Worm (Caenorhabditis elegans): Measurements from ENCODE around the gene hlb-1.

The hlb-1 gene

DNA sequence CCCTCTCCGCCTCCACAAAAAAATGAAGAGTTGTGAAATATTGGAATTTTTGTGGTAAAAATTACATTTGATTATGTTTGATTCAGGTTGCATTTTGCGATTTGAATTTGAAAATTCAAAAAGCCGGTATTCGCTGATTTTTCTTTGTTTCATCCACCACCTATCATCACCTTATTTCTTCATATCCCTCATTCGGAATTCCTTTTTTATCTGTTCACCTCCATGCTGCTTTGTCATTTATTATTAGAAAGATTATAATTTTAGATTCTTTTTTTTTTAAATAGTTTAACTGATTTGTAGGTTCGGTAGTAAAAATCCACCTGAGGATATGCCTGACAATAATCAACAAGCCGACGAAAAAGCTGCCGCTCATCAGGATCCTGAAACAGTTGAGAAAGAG, 29.9 kb downstream of the hlb-1 start, which contains the start of gene mct-3:
Gene mct-3, plus strand, starts transcription at position 301 of the 400 bp plus-strand sequence.
- TF ChIP-seq ceh-22 (tag; optimal IDR thresholded peaks at IDR 0.05), result no peak
- no peak for TF ChIP-seq zip-5 (tag; optimal IDR thresholded peaks at IDR 0.05)
- no peak for TF ChIP-seq ahr-1 (tag; optimal IDR thresholded peaks at IDR 0.05)
- TF ChIP-seq rnt-1 (tag; optimal IDR thresholded peaks at IDR 0.05), result no peak
- no peak for TF ChIP-seq unc-55 (GFP tag; optimal IDR thresholded peaks at IDR 0.05)
- TF ChIP-seq ceh-6 (GFP tag; optimal IDR thresholded peaks at IDR 0.05), result no peak

DNA sequence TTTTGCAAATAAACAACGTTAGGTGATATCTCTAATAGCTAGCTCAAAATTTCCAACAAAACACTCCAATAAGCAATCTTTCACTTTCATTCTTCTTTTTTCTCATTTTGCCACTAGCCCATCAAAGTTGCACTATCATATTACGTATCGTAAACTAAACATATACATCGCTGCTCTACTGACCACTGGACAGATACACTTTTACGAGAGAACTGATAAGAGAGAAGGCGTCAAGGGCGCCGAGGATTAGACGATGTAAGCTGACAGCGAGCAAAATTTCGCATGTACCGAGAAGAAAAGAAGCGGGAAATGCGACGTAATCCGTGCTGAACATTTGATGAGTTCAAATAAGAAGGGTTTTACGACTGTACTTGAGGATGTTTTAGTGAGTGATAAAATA, 30.9 kb downstream of the hlb-1 start:
- TF ChIP-seq ceh-48 (tag; optimal IDR thresholded peaks at IDR 0.05) (no peak), T23F11.4 (GFP tag; optimal IDR thresholded peaks at IDR 0.05) (no peak), fkh-6 (tag; optimal IDR thresholded peaks at IDR 0.05) (no peak), elt-2 (tag; optimal IDR thresholded peaks at IDR 0.05) (peak; percentile 10), ref-2 (tag; optimal IDR thresholded peaks at IDR 0.05) (no peak)

DNA sequence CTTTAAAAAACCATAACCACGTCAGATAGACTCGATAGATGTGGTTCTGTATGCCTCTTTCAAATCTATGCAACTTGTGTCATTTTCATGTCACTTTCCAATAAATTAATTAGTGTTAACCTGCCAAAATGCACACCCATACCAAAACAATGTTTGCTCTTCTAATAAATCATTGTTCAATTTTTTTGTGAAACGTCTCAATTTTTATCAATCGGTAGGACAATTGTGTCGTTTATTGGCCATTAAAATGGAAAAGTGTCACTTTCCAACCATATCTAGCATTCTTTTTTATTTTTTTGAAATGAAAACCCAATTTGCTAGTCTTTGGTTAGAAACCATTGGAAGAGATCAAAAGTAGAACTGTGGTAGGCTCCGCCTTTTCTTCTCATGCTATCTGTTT, 32.2 kb downstream of the hlb-1 start:
- TF ChIP-seq elt-2 (tag; optimal IDR thresholded peaks at IDR 0.05), result no peak
- no peak for TF ChIP-seq ceh-14 (tag; optimal IDR thresholded peaks at IDR 0.05)
- TF ChIP-seq dve-1 (tag; optimal IDR thresholded peaks at IDR 0.05), result no peak
- no peak for TF ChIP-seq gmeb-2 (tag; optimal IDR thresholded peaks at IDR 0.05)
- no peak for TF ChIP-seq pax-1 (tag; optimal IDR thresholded peaks at IDR 0.05)
- no peak for TF ChIP-seq C08G9.2 (tag; optimal IDR thresholded peaks at IDR 0.05)
- no peak for TF ChIP-seq unc-42 (tag; optimal IDR thresholded peaks at IDR 0.05)
- TF ChIP-seq sox-4 (tag; optimal IDR thresholded peaks at IDR 0.05), result no peak
- TF ChIP-seq rnt-1 (tag; optimal IDR thresholded peaks at IDR 0.05), result no peak
- TF ChIP-seq nfya-1 (tag; optimal IDR thresholded peaks at IDR 0.05), result no peak
- TF ChIP-seq ttx-3 (tag; optimal IDR thresholded peaks at IDR 0.05), result no peak
- no peak for TF ChIP-seq odd-2 (tag; optimal IDR thresholded peaks at IDR 0.05)
- no peak for TF ChIP-seq madf-2 (tag; optimal IDR thresholded peaks at IDR 0.05)
- TF ChIP-seq nhr-11 (tag; optimal IDR thresholded peaks at IDR 0.05), result no peak

DNA sequence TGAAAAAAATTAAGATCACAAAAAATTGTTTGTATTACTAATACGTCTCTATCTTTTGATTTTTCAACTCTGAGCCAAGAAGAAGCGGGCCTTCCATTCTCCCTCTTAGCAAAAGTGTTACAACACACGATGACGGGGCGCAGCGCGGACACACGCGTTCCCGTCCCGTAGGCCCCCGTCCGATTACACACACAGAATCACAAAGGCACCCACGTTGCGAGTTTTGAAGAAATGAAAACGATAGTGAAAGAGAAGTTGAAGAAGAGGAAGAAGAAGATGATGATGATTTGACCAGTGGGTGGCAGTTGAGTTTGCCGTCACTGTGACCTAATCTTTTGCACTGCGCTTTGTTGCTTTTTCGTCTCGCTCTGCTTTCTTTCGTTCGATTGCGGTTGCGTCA, 36.5 kb downstream of the hlb-1 start:
- TF ChIP-seq odd-2 (tag; optimal IDR thresholded peaks at IDR 0.05) (no peak), elt-2 (tag; optimal IDR thresholded peaks at IDR 0.05) (no peak), dve-1 (tag; optimal IDR thresholded peaks at IDR 0.05) (no peak), ceh-30 (tag; optimal IDR thresholded peaks at IDR 0.05) (no peak), pax-1 (tag; optimal IDR thresholded peaks at IDR 0.05) (no peak), unc-3 (GFP tag; conservative IDR thresholded peaks at IDR 0.05) (no peak), unc-3 (tag; optimal IDR thresholded peaks at IDR 0.05) (no peak), pag-3 (tag; optimal IDR thresholded peaks at IDR 0.05; ENCODE audit: borderline replicate concordance) (no peak), K02D7.2 (tag; optimal IDR thresholded peaks at IDR 0.05) (no peak), pqm-1 (tag; optimal IDR thresholded peaks at IDR 0.05) (no peak), elt-4 (tag; optimal IDR thresholded peaks at IDR 0.05) (no peak), hlh-6 (tag; optimal IDR thresholded peaks at IDR 0.05) (no peak), ceh-18 (tag; optimal IDR thresholded peaks at IDR 0.05) (no peak), ttx-3 (tag; optimal IDR thresholded peaks at IDR 0.05) (no peak), ceh-14 (tag; optimal IDR thresholded peaks at IDR 0.05) (no peak), fkh-10 (GFP tag; optimal IDR thresholded peaks at IDR 0.05) (no peak), eyg-1 (tag; optimal IDR thresholded peaks at IDR 0.05) (no peak), che-1 (tag; optimal IDR thresholded peaks at IDR 0.05) (no peak), ceh-22 (tag; optimal IDR thresholded peaks at IDR 0.05) (no peak), gmeb-2 (tag; optimal IDR thresholded peaks at IDR 0.05) (no peak)

DNA sequence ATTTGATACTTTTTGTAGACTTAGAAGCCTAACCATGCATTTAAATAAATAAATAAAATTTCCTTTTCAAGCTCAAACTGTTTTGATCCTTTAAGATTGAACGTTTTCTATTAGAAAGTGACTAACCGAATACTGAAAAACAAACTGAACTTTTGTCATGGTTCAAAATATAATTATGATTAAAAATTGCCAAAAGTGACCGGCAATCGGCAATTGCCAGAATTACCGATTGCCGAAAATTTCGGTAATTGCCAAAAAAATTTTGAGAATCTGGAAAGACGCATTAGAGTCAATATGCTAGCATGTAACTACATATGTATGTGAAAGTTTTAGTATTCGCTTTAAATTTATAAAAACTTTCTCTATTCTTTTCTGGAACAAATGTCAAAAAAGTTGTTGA, 38.9 kb downstream of the hlb-1 start, which contains the start of gene M03B6.5:
Gene M03B6.5, plus strand, starts transcription at position 301 of the 400 bp plus-strand sequence.
- TF ChIP-seq ceh-14 (tag; optimal IDR thresholded peaks at IDR 0.05), result no peak
- no peak for TF ChIP-seq ceh-18 (tag; optimal IDR thresholded peaks at IDR 0.05)
- TF ChIP-seq tbx-7 (tag; optimal IDR thresholded peaks at IDR 0.05), result no peak
- TF ChIP-seq elt-2 (tag; optimal IDR thresholded peaks at IDR 0.05), result no peak
- TF ChIP-seq pag-3 (tag; optimal IDR thresholded peaks at IDR 0.05; ENCODE audit: borderline replicate concordance), result no peak
- no peak for TF ChIP-seq ceh-31 (tag; optimal IDR thresholded peaks at IDR 0.05)
- TF ChIP-seq madf-2 (tag; optimal IDR thresholded peaks at IDR 0.05), result no peak
- no peak for TF ChIP-seq ceh-2 (tag; optimal IDR thresholded peaks at IDR 0.05)
- no peak for TF ChIP-seq ceh-19 (GFP tag; optimal IDR thresholded peaks at IDR 0.05)
- TF ChIP-seq pqm-1 (tag; optimal IDR thresholded peaks at IDR 0.05), result no peak
- no peak for TF ChIP-seq dmd-4 (tag; optimal IDR thresholded peaks at IDR 0.05; ENCODE audit: borderline replicate concordance)
- TF ChIP-seq C08G9.2 (tag; optimal IDR thresholded peaks at IDR 0.05), result no peak
- TF ChIP-seq nhr-11 (tag; optimal IDR thresholded peaks at IDR 0.05), result no peak
- TF ChIP-seq sox-4 (tag; optimal IDR thresholded peaks at IDR 0.05), result no peak
- no peak for TF ChIP-seq lim-6 (tag; optimal IDR thresholded peaks at IDR 0.05)
- no peak for TF ChIP-seq che-1 (tag; optimal IDR thresholded peaks at IDR 0.05)
- TF ChIP-seq pax-1 (tag; optimal IDR thresholded peaks at IDR 0.05), result no peak
- no peak for TF ChIP-seq dve-1 (tag; optimal IDR thresholded peaks at IDR 0.05)
- TF ChIP-seq odd-2 (tag; optimal IDR thresholded peaks at IDR 0.05), result no peak
